Worm (Caenorhabditis elegans) whole organism, L3 larva: ENCODE results near the gene Y41E3.13.

Experiments used
- R02D3.7 ChIP-seq: fragments of 150-350 bp; optimal IDR thresholded peaks from 2 replicates; lab custom pipeline; 2014; ENCODE audit warnings: missing biosample characterization, missing genetic modification characterization
- aly-2 ChIP-seq: fragments of 150-350 bp; optimal IDR thresholded peaks from 2 replicates; lab custom pipeline; 2014; ENCODE audit warnings: missing biosample characterization, missing genetic modification characterization
- ama-1 ChIP-seq: fragments of 150-350 bp; optimal IDR thresholded peaks from 2 replicates; lab custom pipeline; 2018
- ceh-16 ChIP-seq: sonication (generic microtip); optimal IDR thresholded peaks from 2 replicates; lab custom pipeline; 2017; ENCODE audit warnings: missing biosample characterization, missing genetic modification characterization
- ceh-82 ChIP-seq: fragments of 150-350 bp; optimal IDR thresholded peaks from 2 replicates; lab custom pipeline; 2014; ENCODE audit warnings: missing biosample characterization, missing genetic modification characterization
- ceh-9 ChIP-seq: sonication (generic microtip); optimal IDR thresholded peaks from 2 replicates; lab custom pipeline; 2018; ENCODE audit warnings: missing biosample characterization, missing genetic modification characterization
- daf-12 ChIP-seq: fragments of 150-350 bp; optimal IDR thresholded peaks from 2 replicates; lab custom pipeline; 2014; ENCODE audit warnings: missing biosample characterization, missing genetic modification reagents, missing genetic modification characterization
- egl-27 ChIP-seq: sonication (generic microtip); optimal IDR thresholded peaks from 4 replicates; lab custom pipeline; 2017; ENCODE audit warnings: missing biosample characterization, missing genetic modification reagents, missing genetic modification characterization
- egl-5 ChIP-seq: fragments of 150-350 bp; optimal IDR thresholded peaks from 2 replicates; lab custom pipeline; 2017; ENCODE audit warnings: missing biosample characterization, missing genetic modification reagents, missing genetic modification characterization, inconsistent platforms
- elt-2 ChIP-seq: sonication (generic microtip); optimal IDR thresholded peaks from 2 replicates; lab custom pipeline; 2016; ENCODE audit warnings: missing genetic modification reagents, mild to moderate bottlenecking, missing genetic modification characterization, missing compliant biosample characterization
- elt-3 ChIP-seq, 3 experiments: fragments of 150-350 bp in 1 of 3; sonication (generic microtip) in 2 of 3; optimal IDR thresholded peaks; 2 replicates in 2 of 3; 4 replicates in 1 of 3; lab custom pipeline; 2014 to 2017; ENCODE audit warnings: missing biosample characterization in 3 of 3, missing genetic modification characterization in 3 of 3
- eor-1 ChIP-seq, 2 experiments: fragments of 150-350 bp; optimal IDR thresholded peaks; 2 replicates each; lab custom pipeline; 2014 to 2018; ENCODE audit warnings: missing biosample characterization in 2 of 2, missing genetic modification characterization in 2 of 2
- fkh-10 ChIP-seq: sonication (generic microtip); optimal IDR thresholded peaks from 2 replicates; lab custom pipeline; 2017; ENCODE audit warnings: missing biosample characterization, missing genetic modification reagents, missing genetic modification characterization
- fkh-2 ChIP-seq: fragments of 150-350 bp; optimal IDR thresholded peaks from 2 replicates; lab custom pipeline; 2014; ENCODE audit warnings: missing biosample characterization, missing genetic modification reagents, missing genetic modification characterization
- fos-1 ChIP-seq: fragments of 150-350 bp; optimal IDR thresholded peaks from 2 replicates; lab custom pipeline; 2014; ENCODE audit warnings: missing biosample characterization, missing genetic modification characterization
- hmg-11 ChIP-seq: sonication (generic microtip); optimal IDR thresholded peaks from 2 replicates; lab custom pipeline; 2016; ENCODE audit warnings: missing genetic modification characterization, missing compliant biosample characterization
- jun-1 ChIP-seq: fragments of 150-350 bp; optimal IDR thresholded peaks from 2 replicates; lab custom pipeline; 2014; ENCODE audit warnings: missing biosample characterization, missing genetic modification reagents, missing genetic modification characterization
- lin-15B ChIP-seq: fragments of 150-350 bp; optimal IDR thresholded peaks from 2 replicates; lab custom pipeline; 2014; ENCODE audit warnings: missing biosample characterization, missing genetic modification characterization
- lin-39 ChIP-seq: fragments of 150-350 bp; optimal IDR thresholded peaks from 2 replicates; lab custom pipeline; 2018; ENCODE audit warnings: missing biosample characterization, missing genetic modification reagents, missing genetic modification characterization
- mdl-1 ChIP-seq: fragments of 150-350 bp; optimal IDR thresholded peaks from 2 replicates; lab custom pipeline; 2014; ENCODE audit warnings: missing biosample characterization, missing genetic modification characterization
- nhr-11 ChIP-seq: fragments of 150-350 bp; optimal IDR thresholded peaks from 2 replicates; lab custom pipeline; 2014; ENCODE audit warnings: missing biosample characterization, missing genetic modification characterization
- nhr-12 ChIP-seq: fragments of 150-350 bp; optimal IDR thresholded peaks from 2 replicates; lab custom pipeline; 2014; ENCODE audit warnings: missing biosample characterization, missing genetic modification characterization
- nhr-23 ChIP-seq: fragments of 150-350 bp; optimal IDR thresholded peaks from 2 replicates; lab custom pipeline; 2014; ENCODE audit warnings: missing biosample characterization, missing genetic modification reagents, missing genetic modification characterization
- nhr-237 ChIP-seq: fragments of 150-350 bp; optimal IDR thresholded peaks from 2 replicates; lab custom pipeline; 2014; ENCODE audit warnings: missing biosample characterization, missing genetic modification characterization
- nhr-43 ChIP-seq: sonication (generic microtip); optimal IDR thresholded peaks from 2 replicates; lab custom pipeline; 2016; ENCODE audit warnings: mild to moderate bottlenecking, missing genetic modification characterization, missing compliant biosample characterization; ENCODE audit not compliant: poor library complexity, severe bottlenecking
- nhr-67 ChIP-seq: fragments of 150-350 bp; optimal IDR thresholded peaks from 2 replicates; lab custom pipeline; 2014; ENCODE audit warnings: missing biosample characterization, missing genetic modification characterization
- nhr-76 ChIP-seq: fragments of 150-350 bp; sonication (generic microtip); optimal IDR thresholded peaks from 5 replicates; lab custom pipeline; 2014; ENCODE audit warnings: missing biosample characterization, missing genetic modification characterization
- nhr-77 ChIP-seq: fragments of 150-350 bp; optimal IDR thresholded peaks from 2 replicates; lab custom pipeline; 2014; ENCODE audit warnings: missing biosample characterization, missing genetic modification characterization
- sea-2 ChIP-seq: fragments of 150-350 bp; sonication (generic microtip); optimal IDR thresholded peaks from 4 replicates; lab custom pipeline; 2014; ENCODE audit warnings: missing biosample characterization, missing genetic modification reagents, missing genetic modification characterization
- skn-1 ChIP-seq: fragments of 150-350 bp; optimal IDR thresholded peaks from 2 replicates; lab custom pipeline; 2014; ENCODE audit warnings: missing biosample characterization, missing genetic modification characterization
- snpc-4 ChIP-seq: fragments of 150-350 bp; optimal IDR thresholded peaks from 2 replicates; lab custom pipeline; 2014; ENCODE audit warnings: missing biosample characterization, missing genetic modification characterization
- tbx-2 ChIP-seq: sonication (generic microtip); optimal IDR thresholded peaks from 2 replicates; lab custom pipeline; 2016; ENCODE audit warnings: mild to moderate bottlenecking, missing genetic modification characterization, missing compliant biosample characterization
- zag-1 ChIP-seq: fragments of 150-350 bp; optimal IDR thresholded peaks from 2 replicates; lab custom pipeline; 2014; ENCODE audit warnings: missing biosample characterization, missing genetic modification characterization

The Y41E3.13 gene

ce11 chrIV:15051045-15051444, 7.0 kb upstream of the Y41E3.13 start:
- no peak for TF ChIP-seq ama-1 (lab: Kevin White, UChicago)
- no peak for TF ChIP-seq tbx-2 (tag; lab: Kevin White, UChicago)
- TF ChIP-seq egl-5 (tag; lab: Kevin White, UChicago) = no peak
- no peak for TF ChIP-seq hmg-11
- no peak for TF ChIP-seq R02D3.7 (tag; lab: Kevin White, UChicago)
- TF ChIP-seq lin-39 (tag; lab: Kevin White, UChicago) = no peak
- no peak for TF ChIP-seq lin-15B (tag; lab: Kevin White, UChicago)
- TF ChIP-seq nhr-43 (tag; lab: Kevin White, UChicago) = no peak
- no peak for TF ChIP-seq ceh-9 (tag; lab: Kevin White, UChicago)
- no peak for TF ChIP-seq ceh-16 (tag; lab: Kevin White, UChicago)
- no peak for TF ChIP-seq elt-2 (tag; lab: Kevin White, UChicago)
- TF ChIP-seq daf-12 (tag; lab: Kevin White, UChicago) = no peak
- no peak for TF ChIP-seq jun-1 (tag; lab: Kevin White, UChicago)
- TF ChIP-seq fos-1 (tag; lab: Kevin White, UChicago) = no peak
- TF ChIP-seq nhr-237 (tag; lab: Kevin White, UChicago) = no peak

- TF ChIP-seq nhr-77 (tag; lab: Kevin White, UChicago) (no peak), ceh-16 (tag; lab: Kevin White, UChicago) (no peak), eor-1 (tag; optimal IDR thresholded peaks at IDR 0.05; lab: Kevin White, UChicago) (no peak), fkh-2 (no peak), snpc-4 (tag; lab: Kevin White, UChicago) (no peak), jun-1 (tag; lab: Kevin White, UChicago) (no peak), aly-2 (tag; lab: Kevin White, UChicago) (no peak), egl-27 (tag; lab: Kevin White, UChicago) (no peak)
- TF ChIP-seq, all 47 proteins: peak for 0
Measured at ce11 chrIV:15053271-15053670, 4.8 kb upstream of the Y41E3.13 start, which contains the start of gene srt-47. Gene srt-47, minus strand, starts transcription at chrIV:15053371.

- TF ChIP-seq egl-5 (tag; lab: Kevin White, UChicago) = no peak
- TF ChIP-seq ceh-82 (tag; lab: Kevin White, UChicago) = no peak
- no peak for TF ChIP-seq lin-39 (tag; lab: Kevin White, UChicago)
- no peak for TF ChIP-seq zag-1 (tag; lab: Kevin White, UChicago)
- TF ChIP-seq nhr-23 = no peak
- no peak for TF ChIP-seq nhr-12 (tag; lab: Kevin White, UChicago)
- TF ChIP-seq ceh-16 (tag; lab: Kevin White, UChicago) = no peak
- TF ChIP-seq mdl-1 = no peak
- TF ChIP-seq fkh-2 = no peak
- no peak for TF ChIP-seq ceh-9 (tag; lab: Kevin White, UChicago)
- TF ChIP-seq elt-3 (tag; optimal IDR thresholded peaks at IDR 0.05; lab: Kevin White, UChicago) = no peak
- no peak for TF ChIP-seq fkh-10 (GFP tag; lab: Kevin White, UChicago)
- TF ChIP-seq nhr-76 (tag; lab: Kevin White, UChicago) = no peak
- no peak for TF ChIP-seq daf-12 (tag; lab: Kevin White, UChicago)
- no peak for TF ChIP-seq R02D3.7 (tag; lab: Kevin White, UChicago)
Measured at ce11 chrIV:15056081-15056586, 2.0 kb upstream of the Y41E3.13 start, which contains the start of gene Y41E3.19. Gene Y41E3.19, plus strand, starts transcription at chrIV:15056131.

- TF ChIP-seq tbx-2 (tag; lab: Kevin White, UChicago) (no peak), skn-1 (tag; lab: Kevin White, UChicago) (no peak), sea-2 (no peak), nhr-67 (tag; lab: Kevin White, UChicago) (no peak), eor-1 (tag; optimal IDR thresholded peaks at IDR 0.05; lab: Kevin White, UChicago) (no peak)
Measured at ce11 chrIV:15063789-15064188, 5.7 kb downstream of the Y41E3.13 start.

ce11 chrIV:15065653-15066052, 7.6 kb downstream of the Y41E3.13 start, which contains the start of gene Y41E3.18:
Gene Y41E3.18, minus strand, starts transcription at chrIV:15065753.
- TF ChIP-seq nhr-11 (no peak), nhr-43 (tag; lab: Kevin White, UChicago) (no peak), ceh-82 (tag; lab: Kevin White, UChicago) (no peak)
